Worm (Caenorhabditis elegans): ENCODE results near the gene nkat-3.

- no peak for TF ChIP-seq unc-86 (tag; optimal IDR thresholded peaks at IDR 0.05)
- no peak for TF ChIP-seq pqm-1 (tag; optimal IDR thresholded peaks at IDR 0.05)
- TF ChIP-seq dmd-4 (tag; optimal IDR thresholded peaks at IDR 0.05; ENCODE audit: borderline replicate concordance), result no peak
- TF ChIP-seq ceh-2 (tag; optimal IDR thresholded peaks at IDR 0.05), result no peak
- no peak for TF ChIP-seq fax-1 (tag; optimal IDR thresholded peaks at IDR 0.05)
- TF ChIP-seq pat-9 (tag; optimal IDR thresholded peaks at IDR 0.05), result no peak
- TF ChIP-seq nfya-1 (tag; optimal IDR thresholded peaks at IDR 0.05), result no peak
- TF ChIP-seq lin-11 (tag; optimal IDR thresholded peaks at IDR 0.05), result no peak
- TF ChIP-seq unc-3 (GFP tag; conservative IDR thresholded peaks at IDR 0.05), result no peak
- no peak for TF ChIP-seq unc-3 (tag; optimal IDR thresholded peaks at IDR 0.05)
- TF ChIP-seq hlh-6 (tag; optimal IDR thresholded peaks at IDR 0.05), result no peak
- TF ChIP-seq ceh-24 (tag; optimal IDR thresholded peaks at IDR 0.05), result no peak
- no peak for TF ChIP-seq pag-3 (tag; optimal IDR thresholded peaks at IDR 0.05; ENCODE audit: borderline replicate concordance)
Measured at ce11 chrX:15440744-15441685, 516 bp upstream of the nkat-3 start, which contains the start of gene mocs-1.
